Fruit fly (Drosophila melanogaster) whole organism, embryonic: ENCODE data around the gene CG15208.

ENCODE experiments used
- Aef1 ChIP-seq: fragments of 200-800 bp; sonication (Bioruptor generic); IDR thresholded peaks from 3 replicates; pipeline ENCODE4 v1.3.6; 2022; ENCODE audit warnings: missing biosample characterization, missing genetic modification characterization
- B-H1 ChIP-seq: fragments of 200-800 bp; sonication (Bioruptor generic); IDR thresholded peaks from 3 replicates; pipeline ENCODE4 v1.3.6; 2022; ENCODE audit warnings: missing biosample characterization, missing genetic modification characterization
- CG10267 ChIP-seq: fragments of 200-800 bp; sonication (Bioruptor generic); optimal IDR thresholded peaks from 2 replicates; lab custom pipeline; 2018; ENCODE audit warnings: missing biosample characterization, mild to moderate bottlenecking, missing genetic modification characterization, moderate library complexity
- CG10462 ChIP-seq: fragments of 200-800 bp; sonication (Bioruptor generic); optimal IDR thresholded peaks from 2 replicates; lab custom pipeline; 2016; ENCODE audit warnings: missing biosample characterization, missing genetic modification characterization
- CG10565 ChIP-seq: fragments of 200-800 bp; sonication (Bioruptor generic); optimal IDR thresholded peaks from 3 replicates; lab custom pipeline; 2016; ENCODE audit warnings: missing biosample characterization, mild to moderate bottlenecking, missing genetic modification characterization
- CG12104 ChIP-seq: fragments of 200-800 bp; sonication (Bioruptor generic); optimal IDR thresholded peaks from 3 replicates; lab custom pipeline; 2016; ENCODE audit warnings: missing biosample characterization, missing genetic modification characterization
- CG14860 ChIP-seq: fragments of 200-800 bp; sonication (Bioruptor generic); IDR thresholded peaks from 3 replicates; pipeline ENCODE4 v1.3.6; 2022; ENCODE audit warnings: missing biosample characterization, missing genetic modification characterization; ENCODE audit not compliant: partially characterized antibody
- CG16813 ChIP-seq: fragments of 200-800 bp; sonication (Bioruptor generic); IDR thresholded peaks from 3 replicates; pipeline ENCODE4 v1.3.6; 2022; ENCODE audit warnings: missing biosample characterization, missing genetic modification characterization; ENCODE audit not compliant: partially characterized antibody
- CG18764 ChIP-seq: fragments of 200-800 bp; sonication (Bioruptor generic); optimal IDR thresholded peaks from 3 replicates; lab custom pipeline; 2016; ENCODE audit warnings: missing biosample characterization, missing genetic modification characterization
- CG2116 ChIP-seq: fragments of 200-800 bp; sonication (Bioruptor generic); optimal IDR thresholded peaks from 3 replicates; lab custom pipeline; 2018; ENCODE audit warnings: missing biosample characterization, mild to moderate bottlenecking, missing genetic modification characterization
- CG3163 ChIP-seq: fragments of 200-800 bp; sonication (Bioruptor generic); optimal IDR thresholded peaks from 3 replicates; lab custom pipeline; 2016; ENCODE audit warnings: missing biosample characterization, missing genetic modification characterization
- CG34376 ChIP-seq: fragments of 200-800 bp; sonication (Bioruptor generic); optimal IDR thresholded peaks from 2 replicates; lab custom pipeline; 2018; ENCODE audit warnings: missing biosample characterization, mild to moderate bottlenecking, missing genetic modification characterization
- CG4328 ChIP-seq: fragments of 200-800 bp; sonication (Bioruptor generic); optimal IDR thresholded peaks from 3 replicates; lab custom pipeline; 2017; ENCODE audit warnings: missing biosample characterization, missing genetic modification reagents, missing genetic modification characterization
- CG5245 ChIP-seq: fragments of 200-800 bp; sonication (Bioruptor generic); optimal IDR thresholded peaks from 3 replicates; lab custom pipeline; 2016; ENCODE audit warnings: missing biosample characterization, missing genetic modification characterization
- CG6683 ChIP-seq: fragments of 200-800 bp; sonication (Bioruptor generic); optimal IDR thresholded peaks from 2 replicates; lab custom pipeline; 2017; ENCODE audit warnings: missing biosample characterization, mild to moderate bottlenecking, missing genetic modification characterization, missing genetic modification reagents
- CG7372 ChIP-seq: fragments of 200-800 bp; sonication (Bioruptor generic); IDR thresholded peaks from 2 replicates; pipeline ENCODE4 v1.3.6; 2022; ENCODE audit warnings: missing biosample characterization, missing genetic modification characterization
- CG8290 ChIP-seq, 3 experiments: fragments of 200-800 bp; sonication (Bioruptor generic); optimal IDR thresholded peaks; 2 replicates each; lab custom pipeline; 2016 to 2019; ENCODE audit warnings: missing biosample characterization in 3 of 3, missing genetic modification characterization in 3 of 3, mild to moderate bottlenecking in 2 of 3, moderate library complexity in 1 of 3
- CoRest ChIP-seq: fragments of 200-800 bp; sonication (Bioruptor generic); optimal IDR thresholded peaks from 3 replicates; lab custom pipeline; 2018; ENCODE audit warnings: missing biosample characterization, mild to moderate bottlenecking, missing genetic modification characterization, moderate library complexity
- CrebB ChIP-seq: fragments of 200-800 bp; sonication (Bioruptor generic); optimal IDR thresholded peaks from 3 replicates; lab custom pipeline; 2018; ENCODE audit warnings: missing biosample characterization, mild to moderate bottlenecking, missing genetic modification characterization
- E2f1 ChIP-seq: fragments of 200-800 bp; sonication (Bioruptor generic); IDR thresholded peaks from 2 replicates; pipeline ENCODE4 v1.3.6; 2022; ENCODE audit warnings: missing biosample characterization, missing genetic modification characterization
- HLHmδ ChIP-seq: fragments of 200-800 bp; sonication (Bioruptor generic); optimal IDR thresholded peaks from 2 replicates; lab custom pipeline; 2018; ENCODE audit warnings: missing biosample characterization, mild to moderate bottlenecking, missing genetic modification characterization, moderate library complexity
- Jarid2 ChIP-seq: fragments of 200-800 bp; sonication (Bioruptor generic); optimal IDR thresholded peaks from 3 replicates; lab custom pipeline; 2017; ENCODE audit warnings: mild to moderate bottlenecking, missing biosample characterization, missing genetic modification reagents, missing genetic modification characterization
- Mes4 ChIP-seq: fragments of 200-800 bp; sonication (Bioruptor generic); optimal IDR thresholded peaks from 2 replicates; lab custom pipeline; 2016; ENCODE audit warnings: missing biosample characterization, missing genetic modification characterization
- Mrtf ChIP-seq: fragments of 200-800 bp; sonication (Bioruptor generic); IDR thresholded peaks from 3 replicates; pipeline ENCODE4 v1.3.6; 2022; ENCODE audit warnings: missing biosample characterization, missing genetic modification characterization
- NfI ChIP-seq: fragments of 200-800 bp; sonication (Bioruptor generic); optimal IDR thresholded peaks from 3 replicates; lab custom pipeline; 2018; ENCODE audit warnings: missing biosample characterization, mild to moderate bottlenecking, missing genetic modification characterization, moderate library complexity
- Ptx1 ChIP-seq: fragments of 200-800 bp; sonication (Bioruptor generic); IDR thresholded peaks from 2 replicates; pipeline ENCODE4 v1.3.6; 2022; ENCODE audit warnings: missing biosample characterization, missing genetic modification characterization
- Sox100B ChIP-seq: fragments of 200-800 bp; sonication (Bioruptor generic); optimal IDR thresholded peaks from 3 replicates; lab custom pipeline; 2018; ENCODE audit warnings: missing biosample characterization, mild to moderate bottlenecking, missing genetic modification characterization
- Stat92E ChIP-seq, 3 experiments: fragments of >200 bp in 2 of 3; fragments of 200-800 bp in 1 of 3; sonication (Bioruptor generic) in 1 of 3; optimal IDR thresholded peaks; 2 replicates each; lab custom pipeline; 2017 to 2019; ENCODE audit warnings: missing biosample characterization in 3 of 3, missing genetic modification characterization in 3 of 3, mild to moderate bottlenecking in 1 of 3, moderate library complexity in 1 of 3
- Vsx1 ChIP-seq: fragments of 200-800 bp; sonication (Bioruptor generic); optimal IDR thresholded peaks from 2 replicates; lab custom pipeline; 2017; ENCODE audit warnings: missing biosample characterization, mild to moderate bottlenecking, missing genetic modification characterization, missing genetic modification reagents
- amos ChIP-seq: fragments of 200-800 bp; sonication (Bioruptor generic); IDR thresholded peaks from 2 replicates; pipeline ENCODE4 v1.3.6; 2022; ENCODE audit warnings: missing biosample characterization, missing genetic modification characterization; ENCODE audit not compliant: partially characterized antibody
- ara ChIP-seq: fragments of 200-800 bp; sonication (Bioruptor generic); IDR thresholded peaks from 2 replicates; pipeline ENCODE4 v1.3.6; 2022; ENCODE audit warnings: missing biosample characterization, missing genetic modification characterization
- ase ChIP-seq: fragments of 200-800 bp; sonication (Bioruptor generic); IDR thresholded peaks from 3 replicates; pipeline ENCODE4 v1.3.6; 2022; ENCODE audit warnings: missing biosample characterization, missing genetic modification characterization
- cad ChIP-seq: fragments of >200 bp; optimal IDR thresholded peaks from 2 replicates; lab custom pipeline; 2017; ENCODE audit warnings: missing biosample characterization, missing genetic modification characterization
- cas ChIP-seq: fragments of 200-800 bp; sonication (Bioruptor generic); IDR thresholded peaks from 2 replicates; pipeline ENCODE4 v1.3.6; 2022; ENCODE audit warnings: missing biosample characterization, missing genetic modification characterization
- caup ChIP-seq: fragments of 200-800 bp; sonication (Bioruptor generic); optimal IDR thresholded peaks from 3 replicates; lab custom pipeline; 2017; ENCODE audit warnings: missing biosample characterization, mild to moderate bottlenecking, missing genetic modification characterization, moderate library complexity; ENCODE audit not compliant: severe bottlenecking
- cg ChIP-seq: fragments of 200-800 bp; sonication (Bioruptor generic); optimal IDR thresholded peaks from 3 replicates; lab custom pipeline; 2019; ENCODE audit warnings: missing biosample characterization, mild to moderate bottlenecking, missing genetic modification characterization, moderate library complexity
- chinmo ChIP-seq: fragments of 200-800 bp; sonication (Bioruptor generic); IDR thresholded peaks from 4 replicates; pipeline ENCODE4 v1.3.6; 2022; ENCODE audit warnings: missing biosample characterization, missing genetic modification characterization; ENCODE audit not compliant: partially characterized antibody
- dati ChIP-seq: fragments of 200-800 bp; sonication (Bioruptor generic); IDR thresholded peaks from 2 replicates; pipeline ENCODE4 v1.3.6; 2022; ENCODE audit warnings: missing biosample characterization, missing genetic modification characterization
- grau ChIP-seq: fragments of 200-800 bp; optimal IDR thresholded peaks from 3 replicates; lab custom pipeline; 2019; ENCODE audit warnings: missing biosample characterization, mild to moderate bottlenecking, missing genetic modification characterization, moderate library complexity
- kah ChIP-seq: fragments of 200-800 bp; sonication (Bioruptor generic); optimal IDR thresholded peaks from 2 replicates; lab custom pipeline; 2018; ENCODE audit warnings: missing biosample characterization, mild to moderate bottlenecking, missing genetic modification characterization
- nom ChIP-seq: fragments of 200-800 bp; sonication (Bioruptor generic); optimal IDR thresholded peaks from 2 replicates; lab custom pipeline; 2017; ENCODE audit warnings: missing biosample characterization, missing genetic modification characterization, mild to moderate bottlenecking, moderate library complexity, missing genetic modification reagents
- pan ChIP-seq, 4 experiments: fragments of >200 bp in 3 of 4; fragments of 200-800 bp in 1 of 4; sonication (Bioruptor generic) in 1 of 4; optimal IDR thresholded peaks in 3 of 4; IDR thresholded peaks in 1 of 4; 2 replicates each; pipeline versions ENCODE4 v1.3.6 to Lab custom; 2017 to 2022; ENCODE audit warnings: missing biosample characterization in 2 of 4, missing genetic modification characterization in 2 of 4, mixed read lengths in 1 of 4
- pho ChIP-seq: fragments of 200-800 bp; sonication (Bioruptor generic); optimal IDR thresholded peaks from 2 replicates; lab custom pipeline; 2016; ENCODE audit warnings: missing biosample characterization, missing genetic modification characterization
- sc ChIP-seq, 3 experiments: fragments of >200 bp in 2 of 3; fragments of 200-800 bp in 1 of 3; sonication (Bioruptor generic) in 1 of 3; optimal IDR thresholded peaks; 2 replicates in 2 of 3; 3 replicates in 1 of 3; lab custom pipeline; 2017; ENCODE audit warnings: mild to moderate bottlenecking in 1 of 3, missing biosample characterization in 1 of 3, missing genetic modification characterization in 1 of 3, missing genetic modification reagents in 1 of 3
- sima ChIP-seq: fragments of 200-800 bp; sonication (Bioruptor generic); optimal IDR thresholded peaks from 2 replicates; lab custom pipeline; 2016; ENCODE audit warnings: missing biosample characterization, missing genetic modification characterization
- sr ChIP-seq: fragments of 200-800 bp; sonication (Bioruptor generic); IDR thresholded peaks from 3 replicates; pipeline ENCODE4 v1.3.6; 2022; ENCODE audit warnings: missing biosample characterization, missing genetic modification characterization
- twi ChIP-seq: fragments of 200-800 bp; optimal IDR thresholded peaks from 2 replicates; lab custom pipeline; 2019; ENCODE audit warnings: missing biosample characterization, mild to moderate bottlenecking, missing genetic modification characterization, moderate library complexity

The CG15208 gene

DNA sequence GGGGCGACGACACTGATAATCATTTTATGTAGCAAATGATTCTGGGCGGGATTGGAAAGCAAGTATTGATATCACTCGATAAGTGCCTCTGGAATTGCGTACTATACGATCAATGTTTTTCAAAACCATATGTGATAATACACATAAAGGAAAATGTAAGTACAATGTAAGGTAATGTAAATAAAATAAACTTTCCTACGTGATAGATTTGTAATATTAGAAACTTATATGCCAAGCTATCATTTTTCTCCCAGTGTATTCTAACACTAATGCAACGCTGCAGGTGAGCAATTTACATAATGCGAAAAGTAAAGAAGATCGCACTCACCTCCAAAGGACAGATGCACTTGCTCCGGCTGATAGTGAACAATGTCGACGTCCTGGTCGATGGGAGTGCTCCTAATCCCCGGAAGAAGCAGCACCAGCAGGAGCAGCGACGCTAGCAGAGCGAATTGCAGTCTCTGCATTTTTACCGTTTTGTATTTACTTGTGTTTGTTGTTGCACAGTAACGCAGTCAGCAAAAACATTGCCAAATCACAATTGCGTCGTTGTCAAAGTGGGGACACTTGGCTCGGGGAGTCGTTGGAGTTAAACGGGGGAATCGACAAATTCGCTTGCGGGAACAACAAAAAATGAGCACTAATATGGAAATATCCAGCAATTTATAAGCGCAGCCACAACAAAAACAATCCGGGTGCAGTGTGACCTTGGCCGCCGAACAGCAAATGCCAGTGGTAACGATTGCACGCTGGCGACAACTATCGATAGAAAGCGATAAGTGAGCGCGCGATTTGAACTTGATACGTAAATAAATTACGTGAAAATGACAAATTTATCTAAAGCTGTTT is 22.5 kb upstream of the CG15208 start, which contains the start of gene CG1637 (continued):
- TF ChIP-seq NfI (GFP tag; lab: Kevin White, UChicago) (no peak), CG2116 (GFP tag; lab: Kevin White, UChicago) (peak; percentile 64), CrebB (tag; lab: Kevin White, UChicago) (no peak), dati (GFP tag; lab: Robert Waterston, UW) (no peak), Stat92E (GFP tag; optimal IDR thresholded peaks at IDR 0.05; lab: Kevin White, UChicago) (no peak), CG16813 (GFP tag; lab: Robert Waterston, UW) (peak; percentile 68), Aef1 (GFP tag; lab: Robert Waterston, UW) (peak; percentile 46), cad (GFP tag; lab: Kevin White, UChicago) (no peak), CG3163 (GFP tag; lab: Kevin White, UChicago) (no peak), twi (tag; lab: Kevin White, UChicago) (no peak), Vsx1 (GFP tag; lab: Kevin White, UChicago) (no peak), ase (GFP tag; lab: Robert Waterston, UW) (no peak), nom (GFP tag; lab: Kevin White, UChicago) (no peak), CG10565 (GFP tag; lab: Kevin White, UChicago) (no peak), CG10462 (no peak), CG4328 (GFP tag; lab: Kevin White, UChicago) (no peak), chinmo (GFP tag; lab: Robert Waterston, UW) (peak; percentile 86; the same call in 3 of the 4 replicates), Sox100B (no peak), E2f1 (GFP tag; lab: Robert Waterston, UW) (no peak), CG12104 (no peak), ara (GFP tag; lab: Robert Waterston, UW) (no peak), sr (no peak), pan (optimal IDR thresholded peaks at IDR 0.05; lab: Kevin White, UChicago) (no peak), pan (GFP tag; optimal IDR thresholded peaks at IDR 0.05 in 1 of 2, IDR thresholded peaks at IDR 0.05 in 1 of 2) (no peak), sima (GFP tag; lab: Kevin White, UChicago) (no peak), sc (optimal IDR thresholded peaks at IDR 0.05; lab: Kevin White, UChicago) (no peak), sc (GFP tag; optimal IDR thresholded peaks at IDR 0.05; lab: Kevin White, UChicago) (no peak), cg (GFP tag; lab: Kevin White, UChicago) (no peak), caup (GFP tag; lab: Kevin White, UChicago) (no peak), CG34376 (GFP tag; lab: Kevin White, UChicago) (no peak), CG10267 (tag; lab: Kevin White, UChicago) (no peak), CG6683 (GFP tag; lab: Kevin White, UChicago) (no peak), CoRest (tag; lab: Kevin White, UChicago) (no peak), grau (tag; lab: Kevin White, UChicago) (no peak), kah (GFP tag; lab: Kevin White, UChicago) (no peak), CG8290 (GFP tag; optimal IDR thresholded peaks at IDR 0.05; lab: Kevin White, UChicago) (no peak), CG8290 (tag; optimal IDR thresholded peaks at IDR 0.05; lab: Kevin White, UChicago) (no peak), CG14860 (GFP tag; lab: Robert Waterston, UW) (peak; percentile 57; the same call in 1 of the 3 replicates), Jarid2 (no peak), CG7372 (no peak), CG5245 (no peak), Mes4 (GFP tag; lab: Kevin White, UChicago) (no peak), Ptx1 (GFP tag; lab: Robert Waterston, UW) (no peak), pho (no peak), cas (GFP tag; lab: Robert Waterston, UW) (no peak), CG18764 (GFP tag; lab: Kevin White, UChicago) (no peak), amos (GFP tag; lab: Robert Waterston, UW) (peak; percentile 75), HLHmδ (no peak), Mrtf (GFP tag; lab: Robert Waterston, UW) (no peak), B-H1 (no peak)
